Fruit fly (Drosophila melanogaster): Measurements from ENCODE around the gene Spase22-23.
A peak's percentile ranks its signal among the peaks of the same experiment; 100 is the strongest.

The Spase22-23 gene

DNA sequence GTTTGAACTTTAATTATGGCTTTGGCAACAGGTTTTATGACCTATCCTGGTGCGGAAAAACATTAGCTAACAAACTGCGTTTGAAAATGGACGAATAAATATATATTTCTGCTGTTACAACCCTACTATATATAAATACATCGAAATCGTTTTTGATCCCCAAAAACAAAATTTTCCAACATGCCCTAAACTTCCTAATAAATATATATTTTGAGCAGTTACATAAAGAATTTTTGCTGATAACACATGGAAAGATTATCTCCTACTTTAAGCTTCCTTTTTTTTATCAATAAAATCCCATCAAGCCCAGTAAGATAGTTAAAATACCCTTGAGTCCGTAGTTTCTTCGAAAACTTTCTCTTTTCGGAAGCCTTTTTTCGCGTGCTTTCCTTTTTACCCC lies 10.7 kb downstream of the Spase22-23 start:
- no peak for TF ChIP-seq EcR (GFP tag; optimal IDR thresholded peaks at IDR 0.05)
- no peak for TF ChIP-seq usp (GFP tag; optimal IDR thresholded peaks at IDR 0.05)

DNA sequence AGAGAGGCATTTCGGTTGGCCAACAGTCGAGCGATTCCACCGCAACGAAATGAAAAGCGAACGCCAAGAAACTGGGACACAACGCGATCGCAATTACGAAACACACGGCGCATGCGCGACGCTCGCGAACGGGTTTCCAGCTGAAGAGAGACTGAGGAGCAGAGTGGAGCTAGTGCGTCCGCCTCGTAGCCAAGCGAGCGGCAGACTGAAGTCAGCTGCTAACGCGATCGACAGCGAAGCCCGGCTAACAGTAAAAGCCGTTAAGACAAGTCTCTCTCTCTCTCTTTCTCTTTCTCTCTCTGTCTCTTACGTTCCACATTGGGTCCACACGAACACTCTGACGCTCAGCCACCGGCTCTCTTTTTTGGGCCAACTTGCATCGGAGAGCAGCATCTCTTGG lies 11.3 kb downstream of the Spase22-23 start, which contains the start of gene CG17786:
Gene CG17786, minus strand, starts transcription at position 154 of the 400 bp plus-strand sequence.
- TF ChIP-seq usp (GFP tag; optimal IDR thresholded peaks at IDR 0.05) = no peak
- peak; percentile 74 for TF ChIP-seq Dll (optimal IDR thresholded peaks at IDR 0.05)

dm6 chr3R:24216017-24216416 lies 13.8 kb downstream of the Spase22-23 start:
- TF ChIP-seq pan (optimal IDR thresholded peaks at IDR 0.05) (no peak), Dll (optimal IDR thresholded peaks at IDR 0.05) (no peak), EcR (GFP tag; optimal IDR thresholded peaks at IDR 0.05) (no peak), usp (GFP tag; optimal IDR thresholded peaks at IDR 0.05) (no peak), psq (optimal IDR thresholded peaks at IDR 0.05) (no peak), CG8478 (optimal IDR thresholded peaks at IDR 0.05) (no peak)

DNA sequence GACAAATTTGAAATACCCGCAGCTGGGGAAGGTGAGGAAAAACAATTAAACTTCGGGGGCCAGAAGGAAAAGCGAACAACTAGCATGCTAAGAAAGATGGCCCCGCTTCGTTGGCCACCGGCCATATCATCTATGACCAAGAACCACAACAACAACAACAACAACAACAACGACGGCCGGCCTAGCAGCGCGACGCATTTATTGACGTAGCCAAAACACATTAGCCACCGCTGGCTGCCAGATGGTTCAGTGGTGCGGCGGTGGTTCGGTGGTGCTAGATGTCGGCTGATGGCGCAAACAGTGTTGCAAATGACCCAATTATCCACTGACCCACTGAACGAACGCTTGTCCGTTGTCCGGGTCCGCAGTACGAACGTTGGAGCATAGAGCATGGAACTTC lies 16.2 kb downstream of the Spase22-23 start:
- TF ChIP-seq psq (optimal IDR thresholded peaks at IDR 0.05) (no peak), usp (GFP tag; optimal IDR thresholded peaks at IDR 0.05) (no peak), pan (optimal IDR thresholded peaks at IDR 0.05) (no peak), EcR (GFP tag; optimal IDR thresholded peaks at IDR 0.05) (no peak), CG8478 (optimal IDR thresholded peaks at IDR 0.05) (no peak), Dll (optimal IDR thresholded peaks at IDR 0.05) (no peak)

- TF ChIP-seq psq (optimal IDR thresholded peaks at IDR 0.05) (no peak), usp (GFP tag; optimal IDR thresholded peaks at IDR 0.05) (no peak), pan (optimal IDR thresholded peaks at IDR 0.05) (no peak), CG8478 (optimal IDR thresholded peaks at IDR 0.05) (no peak), Dll (optimal IDR thresholded peaks at IDR 0.05) (no peak), EcR (GFP tag; optimal IDR thresholded peaks at IDR 0.05) (no peak)
Observed at dm6 chr3R:24206341-24207114, 23.3 kb downstream of the Spase22-23 start.

dm6 chr3R:24205935-24206334 lies 23.9 kb downstream of the Spase22-23 start:
- TF ChIP-seq CG8478 (optimal IDR thresholded peaks at IDR 0.05) = no peak
- TF ChIP-seq pan (optimal IDR thresholded peaks at IDR 0.05) = peak; percentile 90

DNA sequence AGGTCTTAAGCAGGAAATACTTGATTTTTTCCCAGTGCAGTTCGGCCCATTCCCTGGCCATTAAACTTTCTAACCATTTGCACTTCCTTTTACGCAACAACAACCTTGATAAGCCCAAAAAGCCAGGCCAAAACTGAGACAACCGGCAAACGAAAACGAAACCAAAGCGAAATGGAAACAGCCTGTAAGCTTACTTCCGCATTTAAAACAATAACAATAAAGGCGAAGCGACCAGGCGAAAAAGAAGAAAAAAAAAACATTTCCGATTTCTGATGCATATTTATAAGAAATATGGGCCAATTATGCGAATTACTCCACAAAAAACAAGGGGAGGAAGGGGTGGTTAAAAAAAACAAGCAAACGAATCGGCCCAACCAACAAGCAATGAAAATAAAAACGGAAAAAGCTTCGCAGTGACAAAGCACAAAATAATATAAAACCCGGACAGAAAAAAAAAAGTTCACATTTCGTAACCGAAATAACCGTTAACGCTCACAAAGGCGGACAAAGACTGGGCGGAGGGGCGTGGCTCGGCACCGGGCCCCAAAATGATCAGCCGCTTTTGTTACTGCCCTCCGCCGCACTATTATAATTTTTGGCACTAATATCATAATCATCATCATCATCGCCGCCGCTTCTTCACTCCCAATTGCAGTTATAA lies 24.5 kb downstream of the Spase22-23 start:
- TF ChIP-seq psq (optimal IDR thresholded peaks at IDR 0.05) (no peak), Dll (optimal IDR thresholded peaks at IDR 0.05) (peak; percentile 38)

DNA sequence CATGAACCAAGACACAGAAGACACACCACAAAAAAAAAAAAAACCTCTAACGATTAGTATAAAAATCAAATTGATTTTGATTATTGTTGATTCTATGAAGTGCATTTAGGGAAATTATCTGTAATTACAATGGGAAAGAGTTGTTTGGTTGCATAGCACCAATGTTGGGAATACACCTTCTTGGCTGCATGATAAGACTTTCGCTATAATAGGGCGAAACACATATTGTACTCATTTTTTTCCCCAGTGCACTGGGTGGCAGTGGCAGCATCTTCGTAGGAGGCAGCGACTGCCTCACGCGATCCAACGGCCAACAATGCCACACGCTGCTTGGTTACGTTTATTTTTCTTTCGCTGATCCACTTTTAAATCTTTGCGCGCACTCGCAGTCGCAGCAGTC lies 25.8 kb downstream of the Spase22-23 start:
- TF ChIP-seq EcR (GFP tag; optimal IDR thresholded peaks at IDR 0.05) (no peak), usp (GFP tag; optimal IDR thresholded peaks at IDR 0.05) (no peak), Dll (optimal IDR thresholded peaks at IDR 0.05) (no peak), psq (optimal IDR thresholded peaks at IDR 0.05) (no peak)

DNA sequence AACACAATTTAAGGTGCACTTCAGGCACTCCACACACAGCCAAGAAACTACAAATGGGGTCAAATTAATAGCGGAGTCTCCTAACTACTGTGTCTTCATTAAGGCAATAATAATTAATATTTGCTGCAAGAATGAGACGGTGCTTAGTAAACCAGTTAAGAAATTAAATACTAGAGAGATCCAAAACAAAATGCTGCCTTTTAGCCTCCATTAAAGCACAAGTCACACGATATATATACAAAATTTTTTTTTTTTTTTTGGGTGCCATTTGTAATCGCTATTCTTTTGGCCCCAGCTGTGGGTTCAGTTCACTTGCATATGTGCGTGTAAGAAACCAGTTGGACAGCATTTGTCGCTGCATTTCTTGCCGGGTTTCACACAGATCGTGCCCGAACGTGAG lies 26.4 kb downstream of the Spase22-23 start:
- no peak for TF ChIP-seq EcR (GFP tag; optimal IDR thresholded peaks at IDR 0.05)
- no peak for TF ChIP-seq usp (GFP tag; optimal IDR thresholded peaks at IDR 0.05)
- no peak for TF ChIP-seq psq (optimal IDR thresholded peaks at IDR 0.05)
- TF ChIP-seq pan (optimal IDR thresholded peaks at IDR 0.05) = no peak
- TF ChIP-seq Dll (optimal IDR thresholded peaks at IDR 0.05) = no peak
- TF ChIP-seq CG8478 (optimal IDR thresholded peaks at IDR 0.05) = no peak

dm6 chr3R:24202723-24203122 lies 27.1 kb downstream of the Spase22-23 start:
- TF ChIP-seq usp (GFP tag; optimal IDR thresholded peaks at IDR 0.05) (no peak), Dll (optimal IDR thresholded peaks at IDR 0.05) (no peak), CG8478 (optimal IDR thresholded peaks at IDR 0.05) (no peak)

DNA sequence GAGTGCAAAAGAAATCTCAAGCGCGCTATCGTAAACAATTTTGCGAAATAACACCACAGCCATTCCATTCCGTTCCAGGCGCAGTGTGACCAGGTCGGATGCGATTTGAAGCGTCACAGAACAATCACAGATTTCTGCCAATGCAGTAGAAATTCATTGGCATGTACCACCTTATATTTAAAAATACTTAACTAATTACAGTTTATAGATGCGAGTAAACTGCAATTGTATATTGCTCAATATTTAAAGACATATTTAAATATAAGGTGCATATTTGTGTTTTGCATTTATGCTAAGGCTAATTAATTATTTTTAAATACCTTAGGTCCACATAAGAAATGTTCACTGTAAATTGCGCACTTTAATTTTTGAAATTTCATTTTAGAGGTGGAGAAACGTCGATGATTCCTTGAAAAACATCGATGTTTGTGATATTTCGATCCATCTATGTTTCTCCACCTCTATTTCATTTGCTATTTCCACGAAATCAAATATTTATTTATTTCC lies 36.4 kb downstream of the Spase22-23 start, which contains the start of the genes SMC6 and CG6204:
Gene SMC6, minus strand, starts transcription at position 51 of the 507 bp plus-strand sequence.
Gene CG6204, plus strand, starts transcription at position 460 of the 507 bp plus-strand sequence.
- TF ChIP-seq CG8478 (optimal IDR thresholded peaks at IDR 0.05) (no peak), EcR (GFP tag; optimal IDR thresholded peaks at IDR 0.05) (no peak), pan (optimal IDR thresholded peaks at IDR 0.05) (no peak), usp (GFP tag; optimal IDR thresholded peaks at IDR 0.05) (no peak), psq (optimal IDR thresholded peaks at IDR 0.05) (no peak), Dll (optimal IDR thresholded peaks at IDR 0.05) (no peak)

dm6 chr3R:24188619-24189018 lies 41.2 kb downstream of the Spase22-23 start, which contains the start of gene CG5515:
Gene CG5515, minus strand, starts transcription at chr3R:24188896.
- TF ChIP-seq Dll (optimal IDR thresholded peaks at IDR 0.05) = no peak
- no peak for TF ChIP-seq EcR (GFP tag; optimal IDR thresholded peaks at IDR 0.05)
- TF ChIP-seq psq (optimal IDR thresholded peaks at IDR 0.05) = no peak
- no peak for TF ChIP-seq usp (GFP tag; optimal IDR thresholded peaks at IDR 0.05)
- no peak for TF ChIP-seq pan (optimal IDR thresholded peaks at IDR 0.05)
- TF ChIP-seq CG8478 (optimal IDR thresholded peaks at IDR 0.05) = no peak

DNA sequence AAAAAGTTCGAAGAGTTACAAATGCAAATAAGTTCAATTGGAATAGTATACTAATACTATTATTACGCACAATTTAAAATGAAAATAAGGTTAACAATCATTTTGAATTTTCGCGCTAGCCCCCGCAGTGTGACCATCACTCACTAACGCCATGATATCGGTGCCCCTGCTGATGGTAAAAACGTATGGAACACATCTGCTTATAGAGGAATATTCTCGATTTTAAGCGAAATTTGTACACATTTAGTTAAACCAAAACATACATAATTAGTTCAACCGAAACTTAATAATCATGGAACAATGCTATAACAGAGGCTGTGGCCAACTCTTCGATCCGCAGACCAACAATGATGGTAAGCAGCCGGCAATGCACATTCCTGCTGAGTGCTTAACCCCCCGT lies 43.6 kb downstream of the Spase22-23 start, which contains the start of gene mora:
Gene mora, plus strand, starts transcription at position 172 of the 400 bp plus-strand sequence.
- TF ChIP-seq EcR (GFP tag; optimal IDR thresholded peaks at IDR 0.05) (no peak), psq (optimal IDR thresholded peaks at IDR 0.05) (no peak)
